Fruit fly (Drosophila melanogaster) whole organism, pupa: ENCODE results near the gene Gbs-70E.

ENCODE experiments used
- CG10348 ChIP-seq: fragments of 200-800 bp; sonication (Bioruptor generic); IDR thresholded peaks from 2 replicates; pipeline ENCODE4 v1.3.6; 2022; ENCODE audit warnings: missing biosample characterization, missing genetic modification characterization
- CG12605 ChIP-seq: fragments of 200-800 bp; sonication (Bioruptor generic); IDR thresholded peaks from 2 replicates; pipeline ENCODE4 v1.3.6; 2022; ENCODE audit warnings: missing biosample characterization, missing genetic modification characterization
- CG13204 ChIP-seq: fragments of 200-800 bp; sonication (Bioruptor generic); optimal IDR thresholded peaks from 2 replicates; lab custom pipeline; 2018; ENCODE audit warnings: missing biosample characterization, mild to moderate bottlenecking, missing genetic modification characterization, moderate library complexity
- CG14655 ChIP-seq: fragments of 200-800 bp; sonication (Bioruptor generic); optimal IDR thresholded peaks from 3 replicates; lab custom pipeline; 2017; ENCODE audit warnings: mild to moderate bottlenecking, missing biosample characterization, missing genetic modification reagents, missing genetic modification characterization
- CG15710 ChIP-seq: fragments of 200-800 bp; sonication (Bioruptor generic); optimal IDR thresholded peaks from 2 replicates; lab custom pipeline; 2018; ENCODE audit warnings: missing biosample characterization, mild to moderate bottlenecking, missing genetic modification characterization, moderate library complexity
- CG17806 ChIP-seq: fragments of 200-800 bp; sonication (Bioruptor generic); optimal IDR thresholded peaks from 2 replicates; lab custom pipeline; 2018; ENCODE audit warnings: missing biosample characterization, mild to moderate bottlenecking, missing genetic modification characterization, moderate library complexity
- CG32121 ChIP-seq: fragments of 200-800 bp; sonication (Bioruptor generic); IDR thresholded peaks from 2 replicates; pipeline ENCODE4 v1.3.6; 2022; ENCODE audit warnings: missing biosample characterization, missing genetic modification characterization
- CG34367 ChIP-seq: fragments of 200-800 bp; sonication (Bioruptor generic); optimal IDR thresholded peaks from 2 replicates; lab custom pipeline; 2018; ENCODE audit warnings: missing biosample characterization, mild to moderate bottlenecking, missing genetic modification characterization
- CG4496 ChIP-seq: fragments of 200-800 bp; sonication (Bioruptor generic); IDR thresholded peaks from 3 replicates; pipeline ENCODE4 v1.3.6; 2022; ENCODE audit warnings: missing biosample characterization, missing genetic modification characterization
- CG8159 ChIP-seq: fragments of 200-800 bp; sonication (Bioruptor generic); optimal IDR thresholded peaks from 3 replicates; lab custom pipeline; 2018; ENCODE audit warnings: missing biosample characterization, mild to moderate bottlenecking, missing genetic modification characterization, moderate library complexity
- CG8301 ChIP-seq: fragments of 200-800 bp; sonication (Bioruptor generic); optimal IDR thresholded peaks from 2 replicates; lab custom pipeline; 2018; ENCODE audit warnings: missing biosample characterization, mild to moderate bottlenecking, missing genetic modification characterization
- CG9948 ChIP-seq: fragments of 200-800 bp; sonication (Bioruptor generic); optimal IDR thresholded peaks from 2 replicates; lab custom pipeline; 2018; ENCODE audit warnings: missing biosample characterization, mild to moderate bottlenecking, missing genetic modification characterization, moderate library complexity
- D1 ChIP-seq: fragments of 200-800 bp; sonication (Bioruptor generic); optimal IDR thresholded peaks from 2 replicates; lab custom pipeline; 2018; ENCODE audit warnings: missing biosample characterization, mild to moderate bottlenecking, missing genetic modification characterization, moderate library complexity
- EcR ChIP-seq: fragments of 200-800 bp; sonication (Bioruptor generic); optimal IDR thresholded peaks from 3 replicates; lab custom pipeline; 2019; ENCODE audit warnings: missing biosample characterization, missing genetic modification characterization, mild to moderate bottlenecking, moderate library complexity, missing genetic modification reagents
- Ets98B ChIP-seq: fragments of 200-800 bp; sonication (Bioruptor generic); IDR thresholded peaks from 2 replicates; pipeline ENCODE4 v1.3.6; 2022; ENCODE audit warnings: missing biosample characterization, missing genetic modification characterization
- Pif1A ChIP-seq: fragments of 200-800 bp; sonication (Bioruptor generic); optimal IDR thresholded peaks from 3 replicates; lab custom pipeline; 2016; ENCODE audit warnings: missing biosample characterization, missing genetic modification characterization
- Pif1B ChIP-seq: fragments of 200-800 bp; sonication (Bioruptor generic); optimal IDR thresholded peaks from 3 replicates; lab custom pipeline; 2016; ENCODE audit warnings: missing biosample characterization, missing genetic modification characterization
- Snoo ChIP-seq: fragments of 200-800 bp; sonication (Bioruptor generic); optimal IDR thresholded peaks from 3 replicates; lab custom pipeline; 2017; ENCODE audit warnings: missing biosample characterization, mild to moderate bottlenecking, missing genetic modification characterization, inconsistent platforms
- fd96Ca ChIP-seq: fragments of 200-800 bp; sonication (Bioruptor generic); IDR thresholded peaks from 3 replicates; pipeline ENCODE4 v1.3.6; 2022; ENCODE audit warnings: missing biosample characterization, missing genetic modification characterization
- gl ChIP-seq: fragments of 200-800 bp; sonication (Bioruptor generic); optimal IDR thresholded peaks from 2 replicates; lab custom pipeline; 2018; ENCODE audit warnings: missing biosample characterization, mild to moderate bottlenecking, missing genetic modification characterization
- rn ChIP-seq: fragments of 200-800 bp; sonication (Bioruptor generic); IDR thresholded peaks from 2 replicates; pipeline ENCODE4 v1.3.6; 2022; ENCODE audit warnings: missing biosample characterization, missing genetic modification characterization

Gbs-70E gene

dm6 chr3L:14550839-14551415, at the start of gene Gbs-70E:
TSS of gene Gbs-70E (minus strand) at chr3L:14550975.
- TF ChIP-seq CG15710 (tag; lab: Kevin White, UChicago): peak; percentile 91
- peak; percentile 87 for TF ChIP-seq CG4496 (GFP tag; lab: Robert Waterston, UW)
- peak; percentile 88 for TF ChIP-seq CG14655
- peak; percentile 89 for TF ChIP-seq CG17806 (tag; lab: Kevin White, UChicago)
- TF ChIP-seq CG12605: peak; percentile 85
- 0 out of 2 replicates have a peak, but pooled peaks have one; percentile 37 for TF ChIP-seq CG10348 (GFP tag; lab: Robert Waterston, UW)
- peak; percentile 85 for TF ChIP-seq gl (tag; lab: Kevin White, UChicago)
- TF ChIP-seq Pif1B: peak; percentile 90
- TF ChIP-seq Snoo: peak; percentile 94
- TF ChIP-seq EcR (GFP tag; lab: Kevin White, UChicago): peak; percentile 81
- TF ChIP-seq CG13204 (GFP tag; lab: Kevin White, UChicago): peak; percentile 82
- peak; percentile 90 for TF ChIP-seq CG8301
- TF ChIP-seq CG34367: peak; percentile 89
- peak; percentile 94 for TF ChIP-seq Pif1A
- TF ChIP-seq Ets98B (GFP tag; lab: Robert Waterston, UW): peak; percentile 89
- TF ChIP-seq CG32121 (GFP tag; lab: Robert Waterston, UW): peak; percentile 94
- TF ChIP-seq fd96Ca (GFP tag; lab: Robert Waterston, UW): no peak; the same call in 1 of the 3 replicates
- peak; percentile 57 for TF ChIP-seq D1 (tag; lab: Kevin White, UChicago)
- peak; percentile 87 for TF ChIP-seq CG9948 (tag; lab: Kevin White, UChicago)
- TF ChIP-seq CG8159 (tag; lab: Kevin White, UChicago): peak; percentile 90
- peak; percentile 66; the same call in 1 of the 2 replicates for TF ChIP-seq rn (GFP tag; lab: Robert Waterston, UW)
- TF ChIP-seq, all 21 proteins: peak for 20

- TF ChIP-seq CG8301 (no peak), Snoo (no peak), CG4496 (GFP tag; lab: Robert Waterston, UW) (no peak), CG15710 (tag; lab: Kevin White, UChicago) (no peak), CG9948 (tag; lab: Kevin White, UChicago) (no peak), Pif1B (no peak), CG13204 (GFP tag; lab: Kevin White, UChicago) (no peak), gl (tag; lab: Kevin White, UChicago) (no peak), CG10348 (GFP tag; lab: Robert Waterston, UW) (no peak), CG34367 (no peak), rn (GFP tag; lab: Robert Waterston, UW) (no peak), fd96Ca (GFP tag; lab: Robert Waterston, UW) (no peak), CG12605 (no peak), CG8159 (tag; lab: Kevin White, UChicago) (no peak)
Observed at dm6 chr3L:14600570-14600969, 49.8 kb upstream of the Gbs-70E start.

dm6 chr3L:14599503-14599902, 48.7 kb upstream of the Gbs-70E start, which contains the start of gene HGTX:
TSS of gene HGTX (minus strand) at chr3L:14599540.
- TF ChIP-seq EcR (GFP tag; lab: Kevin White, UChicago) (no peak), CG32121 (GFP tag; lab: Robert Waterston, UW) (no peak), CG8159 (tag; lab: Kevin White, UChicago) (no peak), D1 (tag; lab: Kevin White, UChicago) (no peak), Snoo (no peak), fd96Ca (GFP tag; lab: Robert Waterston, UW) (no peak), rn (GFP tag; lab: Robert Waterston, UW) (no peak)

dm6 chr3L:14592166-14592565, 41.4 kb upstream of the Gbs-70E start:
- TF ChIP-seq CG8159 (tag; lab: Kevin White, UChicago) (no peak), CG4496 (GFP tag; lab: Robert Waterston, UW) (no peak), Pif1B (no peak), Snoo (no peak), D1 (tag; lab: Kevin White, UChicago) (no peak)
- TF ChIP-seq, all 21 proteins: peak for 0

DNA sequence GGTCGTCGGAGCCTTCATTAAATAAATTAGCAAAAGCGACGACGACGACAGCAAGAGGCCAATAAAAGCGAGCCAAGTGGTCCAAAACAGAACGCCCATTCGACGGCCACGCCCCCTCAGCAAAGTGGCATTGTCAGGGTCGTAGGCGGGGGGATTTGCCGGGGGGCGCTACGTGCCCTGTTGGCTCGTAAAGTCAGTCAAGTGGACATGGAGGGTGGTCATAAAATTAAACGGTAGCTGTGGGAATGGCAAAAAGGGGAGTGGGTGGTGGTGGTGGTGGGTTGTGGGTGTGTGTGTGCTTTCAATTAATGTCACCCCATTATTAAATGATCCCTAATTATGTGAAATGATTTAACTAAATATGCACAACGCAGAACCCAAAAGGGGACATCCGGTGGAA, 40.2 kb upstream of the Gbs-70E start:
- TF ChIP-seq CG4496 (GFP tag; lab: Robert Waterston, UW) (no peak), CG17806 (tag; lab: Kevin White, UChicago) (no peak), CG9948 (tag; lab: Kevin White, UChicago) (no peak), CG32121 (GFP tag; lab: Robert Waterston, UW) (no peak), CG10348 (GFP tag; lab: Robert Waterston, UW) (no peak)

dm6 chr3L:14583803-14584202, 33.0 kb upstream of the Gbs-70E start:
- TF ChIP-seq Pif1A (no peak), rn (GFP tag; lab: Robert Waterston, UW) (no peak), CG15710 (tag; lab: Kevin White, UChicago) (no peak), CG10348 (GFP tag; lab: Robert Waterston, UW) (no peak), EcR (GFP tag; lab: Kevin White, UChicago) (no peak), D1 (tag; lab: Kevin White, UChicago) (no peak), CG32121 (GFP tag; lab: Robert Waterston, UW) (no peak), fd96Ca (GFP tag; lab: Robert Waterston, UW) (no peak), CG9948 (tag; lab: Kevin White, UChicago) (no peak), CG17806 (tag; lab: Kevin White, UChicago) (no peak), CG14655 (no peak), Pif1B (no peak)
